Fruit fly (Drosophila melanogaster): ENCODE measurements around the gene CG4686.

Gene CG4686

dm6 chr3R:19836687-19837086, 27.6 kb upstream of the CG4686 start, which contains the start of gene bnl (continued):
- TF ChIP-seq pzg (GFP tag; optimal IDR thresholded peaks at IDR 0.05) (peak; percentile 2), CG3065 (GFP tag; optimal IDR thresholded peaks at IDR 0.05) (no peak), sd (tag; optimal IDR thresholded peaks at IDR 0.05) (peak; percentile 62), ac (GFP tag; optimal IDR thresholded peaks at IDR 0.05) (peak; percentile 44), dpn (GFP tag; optimal IDR thresholded peaks at IDR 0.05) (no peak), amos (GFP tag; IDR thresholded peaks at IDR 0.05; ENCODE audit: partially characterized antibody) (peak; percentile 62), CG18476 (GFP tag; optimal IDR thresholded peaks at IDR 0.05) (no peak), dmrt99B (tag; optimal IDR thresholded peaks at IDR 0.05) (peak; percentile 23), Ada2b (GFP tag; IDR thresholded peaks at IDR 0.05) (0 out of 2 replicates have a peak, but pooled peaks have one; percentile 18), Atf-2 (GFP tag; optimal IDR thresholded peaks at IDR 0.05) (peak; percentile 31), lov (optimal IDR thresholded peaks at IDR 0.05) (no peak), lov (GFP tag; IDR thresholded peaks at IDR 0.05) (peak; percentile 53; the same call in 2 of the 3 replicates), Fer3 (tag; optimal IDR thresholded peaks at IDR 0.05) (no peak), Meics (GFP tag; optimal IDR thresholded peaks at IDR 0.05) (peak; percentile 44), dan (GFP tag; IDR thresholded peaks at IDR 0.05) (no peak), CG8290 (GFP tag; optimal IDR thresholded peaks at IDR 0.05) (peak; percentile 55), CG8290 (tag; optimal IDR thresholded peaks at IDR 0.05) (peak; percentile 25 to 91), MESR4 (GFP tag; optimal IDR thresholded peaks at IDR 0.05) (peak; percentile 40), pb (GFP tag; optimal IDR thresholded peaks at IDR 0.05) (peak; percentile 72), Asciz (GFP tag; optimal IDR thresholded peaks at IDR 0.05) (peak; percentile 6), Vsx1 (GFP tag; optimal IDR thresholded peaks at IDR 0.05) (peak; percentile 24), CG9876 (GFP tag; optimal IDR thresholded peaks at IDR 0.05) (peak; percentile 50), abd-A (tag; optimal IDR thresholded peaks at IDR 0.05) (peak; percentile 57), ATbp (GFP tag; optimal IDR thresholded peaks at IDR 0.05) (no peak), CG10543 (GFP tag; optimal IDR thresholded peaks at IDR 0.05) (peak; percentile 69), C15 (GFP tag; IDR thresholded peaks at IDR 0.05) (no peak), CG1602 (GFP tag; optimal IDR thresholded peaks at IDR 0.05) (no peak), nom (GFP tag; optimal IDR thresholded peaks at IDR 0.05) (no peak), CG8924 (tag; optimal IDR thresholded peaks at IDR 0.05) (peak; percentile 63), CG34376 (GFP tag; optimal IDR thresholded peaks at IDR 0.05) (peak; percentile 61), lola (GFP tag; optimal IDR thresholded peaks at IDR 0.05) (no peak), sisA (GFP tag; IDR thresholded peaks at IDR 0.05) (no peak), CG8359 (GFP tag; optimal IDR thresholded peaks at IDR 0.05; ENCODE audit: borderline replicate concordance) (peak; percentile 86), CG11398 (GFP tag; optimal IDR thresholded peaks at IDR 0.05) (peak; percentile 8), CG6272 (GFP tag; IDR thresholded peaks at IDR 0.05) (no peak), Jarid2 (GFP tag; optimal IDR thresholded peaks at IDR 0.05) (peak; percentile 99), CG10959 (GFP tag; IDR thresholded peaks at IDR 0.05) (no peak), CG13424 (tag; optimal IDR thresholded peaks at IDR 0.05) (no peak), CG4707 (GFP tag; optimal IDR thresholded peaks at IDR 0.05) (peak; percentile 38), CG8089 (GFP tag; optimal IDR thresholded peaks at IDR 0.05) (peak; percentile 47), CG1647 (GFP tag; optimal IDR thresholded peaks at IDR 0.05) (peak; percentile 50), CG7271 (tag; optimal IDR thresholded peaks at IDR 0.05) (no peak), gem (tag; optimal IDR thresholded peaks at IDR 0.05) (no peak), hth (optimal IDR thresholded peaks at IDR 0.05) (no peak), CG2712 (tag; optimal IDR thresholded peaks at IDR 0.05) (peak; percentile 50), fu2 (GFP tag; optimal IDR thresholded peaks at IDR 0.05) (no peak), ato (GFP tag; IDR thresholded peaks at IDR 0.05; ENCODE audit: partially characterized antibody) (no peak), CG6654 (GFP tag; optimal IDR thresholded peaks at IDR 0.05) (no peak), CG4328 (GFP tag; optimal IDR thresholded peaks at IDR 0.05) (no peak), CG11093 (GFP tag; IDR thresholded peaks at IDR 0.05) (no peak; the same call in 2 of the 3 replicates), CG12744 (GFP tag; optimal IDR thresholded peaks at IDR 0.05) (peak; percentile 61)

Data from whole organism, embryonic.